Worm (Caenorhabditis elegans) whole organism, mixed stage, embryonic: ENCODE results near the gene C44B11.4.
A peak's percentile ranks its signal among the peaks of the same experiment; 100 is the strongest.

Experiments
- ces-1 ChIP-seq: fragments of 150-350 bp; optimal IDR thresholded peaks from 2 replicates; lab custom pipeline; 2014; ENCODE audit warnings: missing biosample characterization, missing genetic modification reagents, missing genetic modification characterization
- nhr-12 ChIP-seq: fragments of 150-350 bp; optimal IDR thresholded peaks from 2 replicates; lab custom pipeline; 2014; ENCODE audit warnings: missing biosample characterization, missing genetic modification characterization
- sptf-1 ChIP-seq: sonication (generic microtip); optimal IDR thresholded peaks from 2 replicates; lab custom pipeline; 2017; ENCODE audit warnings: mild to moderate bottlenecking, missing genetic modification characterization, moderate library complexity, missing compliant biosample characterization
- zip-8 ChIP-seq: fragments of 150-350 bp; optimal IDR thresholded peaks from 2 replicates; lab custom pipeline; 2014; ENCODE audit warnings: missing biosample characterization, missing genetic modification characterization

Gene C44B11.4

ce11 chrIII:3096091-3096490 lies 47.5 kb downstream of the C44B11.4 start:
- TF ChIP-seq nhr-12 (tag; lab: Kevin White, UChicago) (no peak), ces-1 (GFP tag; lab: Kevin White, UChicago) (peak; percentile 27)

ce11 chrIII:3094694-3095093 lies 48.9 kb downstream of the C44B11.4 start:
- TF ChIP-seq sptf-1 (tag; lab: Kevin White, UChicago), result no peak
- TF ChIP-seq zip-8 (tag; lab: Kevin White, UChicago), result peak; percentile 90
